Worm (Caenorhabditis elegans): ENCODE data around the gene grl-5.

The grl-5 gene

ce11 chrV:4384482-4384881, 30.0 kb downstream of the grl-5 start, which contains the start of gene F13A2.2:
F13A2.2 (minus strand) TSS chrV:4384582.
- no peak for TF ChIP-seq nhr-67 (tag; optimal IDR thresholded peaks at IDR 0.05)
- TF ChIP-seq nhr-12 (tag; optimal IDR thresholded peaks at IDR 0.05): no peak
- TF ChIP-seq nhr-28 (tag; optimal IDR thresholded peaks at IDR 0.05): no peak
- no peak for TF ChIP-seq eor-1 (tag; optimal IDR thresholded peaks at IDR 0.05)
- no peak for TF ChIP-seq ztf-4 (tag; optimal IDR thresholded peaks at IDR 0.05)
- no peak for TF ChIP-seq nhr-43 (tag; optimal IDR thresholded peaks at IDR 0.05; ENCODE audit: poor library complexity, severe bottlenecking)
- TF ChIP-seq elt-1 (tag; optimal IDR thresholded peaks at IDR 0.05): no peak
- TF ChIP-seq tbx-2 (tag; optimal IDR thresholded peaks at IDR 0.05): no peak
- no peak for TF ChIP-seq unc-39 (tag; optimal IDR thresholded peaks at IDR 0.05)
- TF ChIP-seq egl-5 (tag; optimal IDR thresholded peaks at IDR 0.05): no peak
- no peak for TF ChIP-seq unc-62 (GFP tag; optimal IDR thresholded peaks at IDR 0.05)
- no peak for TF ChIP-seq elt-3 (tag; optimal IDR thresholded peaks at IDR 0.05)
- no peak for TF ChIP-seq zag-1 (tag; optimal IDR thresholded peaks at IDR 0.05)
- TF ChIP-seq ceh-9 (tag; optimal IDR thresholded peaks at IDR 0.05): no peak
- no peak for TF ChIP-seq nhr-76 (tag; optimal IDR thresholded peaks at IDR 0.05)
- TF ChIP-seq jun-1 (tag; optimal IDR thresholded peaks at IDR 0.05): no peak
- no peak for TF ChIP-seq pha-4 (tag; optimal IDR thresholded peaks at IDR 0.05)
- TF ChIP-seq mml-1 (tag; optimal IDR thresholded peaks at IDR 0.05): no peak

- TF ChIP-seq hmg-11 (tag; optimal IDR thresholded peaks at IDR 0.05): no peak
- no peak for TF ChIP-seq jun-1 (tag; optimal IDR thresholded peaks at IDR 0.05)
- no peak for TF ChIP-seq ztf-4 (tag; optimal IDR thresholded peaks at IDR 0.05)
- TF ChIP-seq pqm-1 (tag; optimal IDR thresholded peaks at IDR 0.05): no peak
- no peak for TF ChIP-seq ztf-11 (tag; optimal IDR thresholded peaks at IDR 0.05)
- TF ChIP-seq nhr-67 (tag; optimal IDR thresholded peaks at IDR 0.05): no peak
- no peak for TF ChIP-seq elt-2 (tag; optimal IDR thresholded peaks at IDR 0.05)
- TF ChIP-seq aly-2 (tag; optimal IDR thresholded peaks at IDR 0.05): no peak
- no peak for TF ChIP-seq fkh-10 (GFP tag; optimal IDR thresholded peaks at IDR 0.05)
- TF ChIP-seq lin-15B (tag; optimal IDR thresholded peaks at IDR 0.05): no peak
- TF ChIP-seq lin-39 (tag; optimal IDR thresholded peaks at IDR 0.05): no peak
- TF ChIP-seq nhr-23 (tag; optimal IDR thresholded peaks at IDR 0.05): no peak
- no peak for TF ChIP-seq lsy-12 (tag; optimal IDR thresholded peaks at IDR 0.05)
- TF ChIP-seq zag-1 (tag; optimal IDR thresholded peaks at IDR 0.05): no peak
- TF ChIP-seq ceh-9 (tag; optimal IDR thresholded peaks at IDR 0.05): no peak
- TF ChIP-seq elt-1 (tag; optimal IDR thresholded peaks at IDR 0.05): no peak
- TF ChIP-seq nhr-237 (tag; optimal IDR thresholded peaks at IDR 0.05): no peak
- TF ChIP-seq nhr-11 (tag; optimal IDR thresholded peaks at IDR 0.05): no peak
- no peak for TF ChIP-seq R02D3.7 (tag; optimal IDR thresholded peaks at IDR 0.05)
- TF ChIP-seq nhr-77 (tag; optimal IDR thresholded peaks at IDR 0.05): no peak
Measured at ce11 chrV:4382298-4382697, 32.2 kb downstream of the grl-5 start, which contains the start of gene F13A2.1. F13A2.1 (minus strand) TSS chrV:4382398.

- no peak for TF ChIP-seq snpc-4 (tag; optimal IDR thresholded peaks at IDR 0.05)
- TF ChIP-seq nhr-43 (tag; optimal IDR thresholded peaks at IDR 0.05; ENCODE audit: poor library complexity, severe bottlenecking): no peak
- TF ChIP-seq tbx-2 (tag; optimal IDR thresholded peaks at IDR 0.05): no peak
- no peak for TF ChIP-seq ceh-82 (tag; optimal IDR thresholded peaks at IDR 0.05)
- TF ChIP-seq unc-39 (tag; optimal IDR thresholded peaks at IDR 0.05): no peak
- TF ChIP-seq egl-27 (tag; optimal IDR thresholded peaks at IDR 0.05): no peak
- no peak for TF ChIP-seq elt-1 (tag; optimal IDR thresholded peaks at IDR 0.05)
- no peak for TF ChIP-seq nhr-67 (tag; optimal IDR thresholded peaks at IDR 0.05)
- no peak for TF ChIP-seq nhr-76 (tag; optimal IDR thresholded peaks at IDR 0.05)
- TF ChIP-seq jun-1 (tag; optimal IDR thresholded peaks at IDR 0.05): no peak
- no peak for TF ChIP-seq nhr-11 (tag; optimal IDR thresholded peaks at IDR 0.05)
- TF ChIP-seq nhr-77 (tag; optimal IDR thresholded peaks at IDR 0.05): no peak
- no peak for TF ChIP-seq sea-2 (GFP tag; optimal IDR thresholded peaks at IDR 0.05)
Measured at ce11 chrV:4377622-4378021, 36.8 kb downstream of the grl-5 start, which contains the start of gene F32D1.8. F32D1.8 (minus strand) TSS chrV:4377722.

ce11 chrV:4375807-4376564, 38.5 kb downstream of the grl-5 start, which contains the start of gene F32D1.7:
F32D1.7 (minus strand) TSS chrV:4376173.
- TF ChIP-seq zag-1 (tag; optimal IDR thresholded peaks at IDR 0.05) (no peak), nhr-237 (tag; optimal IDR thresholded peaks at IDR 0.05) (no peak), ZK546.5 (tag; optimal IDR thresholded peaks at IDR 0.05) (no peak)
